Worm (Caenorhabditis elegans) whole organism, L2 larva: ENCODE results near the gene K08D12.8.

Experiments used
- Y55F3AM.14 ChIP-seq: fragments of 200-800 bp; sonication (Bioruptor generic); optimal IDR thresholded peaks from 2 replicates; lab custom pipeline; 2018; ENCODE audit warnings: mild to moderate bottlenecking, missing genetic modification characterization, missing compliant biosample characterization
- ceh-82 ChIP-seq: fragments of 150-350 bp; optimal IDR thresholded peaks from 2 replicates; lab custom pipeline; 2014; ENCODE audit warnings: missing biosample characterization, missing genetic modification characterization
- dmd-4 ChIP-seq: sonication (generic microtip); optimal IDR thresholded peaks from 2 replicates; lab custom pipeline; 2017; ENCODE audit warnings: missing biosample characterization, missing genetic modification characterization
- fos-1 ChIP-seq: fragments of 150-350 bp; optimal IDR thresholded peaks from 2 replicates; lab custom pipeline; 2014; ENCODE audit warnings: missing biosample characterization, missing genetic modification characterization
- lsy-2 ChIP-seq, 2 experiments: fragments of 150-350 bp in 1 of 2; sonication (generic microtip) in 1 of 2; optimal IDR thresholded peaks; 2 replicates each; lab custom pipeline; 2014 to 2017; ENCODE audit warnings: missing biosample characterization in 2 of 2, missing genetic modification characterization in 2 of 2
- mab-5 ChIP-seq: fragments of 150-350 bp; optimal IDR thresholded peaks from 2 replicates; lab custom pipeline; 2014; ENCODE audit warnings: missing biosample characterization, missing genetic modification characterization
- nhr-10 ChIP-seq: sonication (generic microtip); optimal IDR thresholded peaks from 2 replicates; lab custom pipeline; 2017; ENCODE audit warnings: missing biosample characterization, missing genetic modification characterization
- nhr-21 ChIP-seq: fragments of 150-350 bp; optimal IDR thresholded peaks from 2 replicates; lab custom pipeline; 2014; ENCODE audit warnings: missing biosample characterization, missing genetic modification characterization
- sem-4 ChIP-seq: fragments of 150-350 bp; optimal IDR thresholded peaks from 2 replicates; lab custom pipeline; 2014; ENCODE audit warnings: missing biosample characterization, missing genetic modification reagents, missing genetic modification characterization
- snpc-4 ChIP-seq: fragments of 150-350 bp; optimal IDR thresholded peaks from 2 replicates; lab custom pipeline; 2014; ENCODE audit warnings: missing biosample characterization, missing genetic modification characterization
- unc-62 ChIP-seq: fragments of 150-350 bp; optimal IDR thresholded peaks from 2 replicates; lab custom pipeline; 2014; ENCODE audit warnings: missing biosample characterization, missing genetic modification reagents, missing genetic modification characterization
- zag-1 ChIP-seq: fragments of 150-350 bp; optimal IDR thresholded peaks from 2 replicates; lab custom pipeline; 2014; ENCODE audit warnings: missing biosample characterization, missing genetic modification characterization
- ztf-11 ChIP-seq: sonication (generic microtip); optimal IDR thresholded peaks from 2 replicates; lab custom pipeline; 2017; ENCODE audit warnings: missing biosample characterization, missing genetic modification characterization
- ztf-4 ChIP-seq: fragments of 150-350 bp; optimal IDR thresholded peaks from 2 replicates; lab custom pipeline; 2014; ENCODE audit warnings: missing biosample characterization, missing genetic modification characterization

DNA sequence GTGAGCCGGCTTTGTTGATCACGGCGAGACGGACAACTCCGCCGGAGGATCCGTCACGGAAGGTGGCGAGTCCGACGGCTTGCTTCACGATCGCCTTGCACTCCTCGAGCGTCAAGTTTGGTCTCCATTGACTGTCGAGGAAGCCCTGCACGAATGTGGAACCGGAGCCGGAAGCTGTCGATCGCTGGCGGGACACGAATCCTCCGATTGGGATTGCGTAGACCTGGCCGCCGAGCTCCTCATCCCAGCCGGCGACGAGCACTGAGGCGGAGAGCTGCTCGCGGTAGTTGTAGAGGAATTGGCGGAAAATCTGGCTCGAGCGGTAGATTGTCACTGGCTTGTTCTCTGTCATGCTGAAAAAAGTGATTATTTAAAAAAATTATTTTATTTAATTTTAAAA, 17.0 kb upstream of the K08D12.8 start:
- TF ChIP-seq Y55F3AM.14 (GFP tag; lab: Kevin White, UChicago) (no peak), sem-4 (tag; lab: Kevin White, UChicago) (no peak), unc-62 (no peak), ztf-11 (tag; lab: Kevin White, UChicago) (no peak), ceh-82 (tag; lab: Kevin White, UChicago) (no peak), nhr-21 (no peak), zag-1 (no peak), nhr-10 (tag; lab: Kevin White, UChicago) (no peak), ztf-4 (tag; lab: Kevin White, UChicago) (no peak), fos-1 (no peak), snpc-4 (tag; lab: Kevin White, UChicago) (no peak), lsy-2 (tag; optimal IDR thresholded peaks at IDR 0.05; lab: Kevin White, UChicago) (no peak), dmd-4 (tag; lab: Kevin White, UChicago) (no peak), mab-5 (tag; lab: Kevin White, UChicago) (no peak)
